3 fruit fly cellular contexts compared by ENCODE assay signal in the genomic region with DNA sequence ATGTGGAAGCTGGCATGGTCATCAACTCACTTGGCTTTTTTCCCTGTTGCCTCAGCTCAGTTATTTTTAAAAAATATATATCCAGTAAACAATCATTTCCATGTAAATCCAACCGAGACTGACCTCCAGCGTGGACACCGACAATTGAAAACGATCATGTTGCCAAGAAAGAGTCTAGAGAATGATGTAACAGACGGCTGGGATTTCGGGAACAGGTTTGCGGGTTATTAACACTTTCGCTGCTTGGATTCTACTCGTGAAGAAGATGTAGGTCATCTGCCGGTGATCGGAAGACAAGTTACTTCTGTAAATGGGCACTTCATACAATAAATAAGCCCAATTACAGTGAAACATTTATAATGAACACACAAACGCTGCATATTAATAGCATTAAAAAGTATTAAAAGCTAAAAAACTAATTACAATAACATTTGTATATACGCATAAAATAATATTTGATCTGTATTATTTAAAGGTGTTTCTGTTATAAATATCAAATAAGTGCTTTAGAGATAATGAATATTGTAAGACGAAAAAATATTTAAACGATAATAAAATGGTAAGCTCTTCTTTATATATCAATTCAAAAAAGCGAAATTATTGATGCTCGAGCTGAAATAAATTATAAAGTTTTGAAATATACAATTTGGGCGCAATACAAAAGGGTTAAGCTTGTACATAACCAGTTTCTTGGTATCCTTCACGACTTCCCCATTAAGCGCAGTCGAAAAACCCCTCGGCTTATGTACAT.
A peak's percentile ranks its signal among the peaks of the same experiment; 100 is the strongest.
TF ChIP-seq lines count a peak whose summit lies in the region.

No protein-coding gene starts in this region.

- no peak for TF ChIP-seq CTCF in whole organism, embryonic (GFP tag; optimal IDR thresholded peaks at IDR 0.05; lab: Kevin White, UChicago)

TF ChIP-seq in whole organism, embryonic, 481 proteins besides CTCF, POLR2A, EP300 and RAD21:
- TF ChIP-seq CG2116 (GFP tag; optimal IDR thresholded peaks at IDR 0.05; lab: Kevin White, UChicago), result no peak
- TF ChIP-seq CG6765 (GFP tag; optimal IDR thresholded peaks at IDR 0.05; lab: Kevin White, UChicago), result no peak
- TF ChIP-seq CG15696 (tag; optimal IDR thresholded peaks at IDR 0.05; lab: Kevin White, UChicago), result no peak
- TF ChIP-seq CG12769 (tag; optimal IDR thresholded peaks at IDR 0.05; lab: Kevin White, UChicago), result peak; percentile 49
- 0 out of 3 replicates have a peak, but pooled peaks have one; percentile 45 for TF ChIP-seq CG2199 (GFP tag; IDR thresholded peaks at IDR 0.05; lab: Robert Waterston, UW)
- TF ChIP-seq CG10959 (GFP tag; IDR thresholded peaks at IDR 0.05; lab: Robert Waterston, UW), result no peak
- no peak for TF ChIP-seq unpg (GFP tag; optimal IDR thresholded peaks at IDR 0.05; lab: Kevin White, UChicago)
- peak; percentile 5 for TF ChIP-seq sd (tag; optimal IDR thresholded peaks at IDR 0.05; lab: Kevin White, UChicago)
- TF ChIP-seq lmd (GFP tag; IDR thresholded peaks at IDR 0.05; lab: Robert Waterston, UW), result no peak
- no peak for TF ChIP-seq sqz (GFP tag; optimal IDR thresholded peaks at IDR 0.05; lab: Kevin White, UChicago)
- no peak for TF ChIP-seq CG11695 (GFP tag; IDR thresholded peaks at IDR 0.05; lab: Robert Waterston, UW)
- peak; percentile 56 for TF ChIP-seq CG10431 (GFP tag; optimal IDR thresholded peaks at IDR 0.05; lab: Kevin White, UChicago)
- peak; percentile 96 for TF ChIP-seq Blimp-1 (GFP tag; optimal IDR thresholded peaks at IDR 0.05; lab: Kevin White, UChicago)
- TF ChIP-seq CG7839 (tag; optimal IDR thresholded peaks at IDR 0.05; lab: Kevin White, UChicago), result no peak
- no peak for TF ChIP-seq CG11723 (GFP tag; optimal IDR thresholded peaks at IDR 0.05; lab: Kevin White, UChicago)
- TF ChIP-seq Pdp1 (GFP tag; optimal IDR thresholded peaks at IDR 0.05; lab: Kevin White, UChicago), result peak in 1 of 2 experiments; percentile 40
- TF ChIP-seq lola (GFP tag; optimal IDR thresholded peaks at IDR 0.05; lab: Kevin White, UChicago), result no peak
- peak; percentile 18 for TF ChIP-seq grau (tag; optimal IDR thresholded peaks at IDR 0.05; lab: Kevin White, UChicago)
- no peak for TF ChIP-seq esg (GFP tag; conservative IDR thresholded peaks at IDR 0.05; lab: Robert Waterston, UW)

TF ChIP-seq in whole organism, prepupa, 60 proteins besides CTCF, POLR2A, EP300 and RAD21 (continues in another document):
- TF ChIP-seq CG10669 (GFP tag; optimal IDR thresholded peaks at IDR 0.05; lab: Kevin White, UChicago) (peak; percentile 3), ss (GFP tag; optimal IDR thresholded peaks at IDR 0.05; lab: Kevin White, UChicago) (no peak), Ets96B (tag; optimal IDR thresholded peaks at IDR 0.05; lab: Kevin White, UChicago) (peak; percentile 38), fd59A (GFP tag; optimal IDR thresholded peaks at IDR 0.05; lab: Kevin White, UChicago) (no peak), CG34406 (GFP tag; optimal IDR thresholded peaks at IDR 0.05; lab: Kevin White, UChicago) (no peak), CG7368 (GFP tag; optimal IDR thresholded peaks at IDR 0.05; lab: Kevin White, UChicago) (no peak), topi (GFP tag; optimal IDR thresholded peaks at IDR 0.05; lab: Kevin White, UChicago) (no peak), CG11902 (GFP tag; optimal IDR thresholded peaks at IDR 0.05; lab: Kevin White, UChicago) (no peak), CG6792 (GFP tag; optimal IDR thresholded peaks at IDR 0.05; lab: Kevin White, UChicago) (peak; percentile 4), OdsH (GFP tag; optimal IDR thresholded peaks at IDR 0.05; lab: Kevin White, UChicago) (no peak), CG11762 (GFP tag; optimal IDR thresholded peaks at IDR 0.05; lab: Kevin White, UChicago; ENCODE audit: insufficient read depth) (no peak), lz (GFP tag; optimal IDR thresholded peaks at IDR 0.05; lab: Kevin White, UChicago) (no peak), esn (GFP tag; optimal IDR thresholded peaks at IDR 0.05; lab: Kevin White, UChicago) (no peak), Hr4 (GFP tag; optimal IDR thresholded peaks at IDR 0.05; lab: Kevin White, UChicago) (no peak), CG6276 (GFP tag; optimal IDR thresholded peaks at IDR 0.05; lab: Kevin White, UChicago) (no peak), Eip93F (GFP tag; optimal IDR thresholded peaks at IDR 0.05; lab: Kevin White, UChicago) (no peak), CG6854 (GFP tag; optimal IDR thresholded peaks at IDR 0.05; lab: Kevin White, UChicago) (no peak), CG15336 (GFP tag; IDR thresholded peaks at IDR 0.05; lab: Robert Waterston, UW) (no peak), Sox15 (GFP tag; optimal IDR thresholded peaks at IDR 0.05; lab: Kevin White, UChicago) (no peak), net (GFP tag; optimal IDR thresholded peaks at IDR 0.05; lab: Kevin White, UChicago) (no peak), fd85E (GFP tag; optimal IDR thresholded peaks at IDR 0.05; lab: Kevin White, UChicago) (no peak), Eip78C (GFP tag; lab: Kevin White, UChicago) (peak; percentile 86), CG31627 (GFP tag; optimal IDR thresholded peaks at IDR 0.05; lab: Kevin White, UChicago) (no peak), cyc (GFP tag; optimal IDR thresholded peaks at IDR 0.05; lab: Kevin White, UChicago) (no peak), Gug (GFP tag; IDR thresholded peaks at IDR 0.05; lab: Robert Waterston, UW) (no peak), Sox102F (GFP tag; optimal IDR thresholded peaks at IDR 0.05; lab: Kevin White, UChicago) (no peak), CG6808 (GFP tag; optimal IDR thresholded peaks at IDR 0.05; lab: Kevin White, UChicago) (peak; percentile 15), vri (GFP tag; optimal IDR thresholded peaks at IDR 0.05; lab: Kevin White, UChicago) (no peak), fkh (GFP tag; optimal IDR thresholded peaks at IDR 0.05; lab: Kevin White, UChicago) (no peak), CG8632 (GFP tag; optimal IDR thresholded peaks at IDR 0.05; lab: Kevin White, UChicago) (peak; percentile 18), CG16779 (tag; optimal IDR thresholded peaks at IDR 0.05; lab: Kevin White, UChicago) (no peak), spab (GFP tag; optimal IDR thresholded peaks at IDR 0.05; lab: Kevin White, UChicago) (no peak), Smox (GFP tag; optimal IDR thresholded peaks at IDR 0.05; lab: Kevin White, UChicago) (no peak), CG4318 (GFP tag; optimal IDR thresholded peaks at IDR 0.05; lab: Kevin White, UChicago) (no peak), CG8119 (GFP tag; IDR thresholded peaks at IDR 0.05; lab: Robert Waterston, UW) (no peak)

TF ChIP-seq in whole organism, pupa, 21 proteins besides CTCF, POLR2A, EP300 and RAD21:
- peak; percentile 8 for TF ChIP-seq CG9948 (tag; optimal IDR thresholded peaks at IDR 0.05; lab: Kevin White, UChicago)
- peak; percentile 51 for TF ChIP-seq CG15710 (tag; optimal IDR thresholded peaks at IDR 0.05; lab: Kevin White, UChicago)
- peak; percentile 91 for TF ChIP-seq EcR (GFP tag; optimal IDR thresholded peaks at IDR 0.05; lab: Kevin White, UChicago)
- TF ChIP-seq CG8159 (tag; optimal IDR thresholded peaks at IDR 0.05; lab: Kevin White, UChicago), result peak; percentile 67
- no peak for TF ChIP-seq CG14655 (GFP tag; optimal IDR thresholded peaks at IDR 0.05; lab: Kevin White, UChicago)

Comparison
In these comparisons a context has a peak if more than half of its experiments do, and no peak if none do; other contexts are left out.
1. Of the 7 proteins assayed by ChIP-seq in both whole organism, embryonic and whole organism, prepupa: peak only in whole organism, embryonic: none; only in whole organism, prepupa: none; in both: Blimp-1; in neither: 6.